Fruit fly (Drosophila melanogaster) S2 (cell line): ENCODE data around the gene Nup154.

Experiments
- CG8478 ChIP-seq: fragments of >200 bp; optimal IDR thresholded peaks from 2 replicates; lab custom pipeline; 2018
- CTCF ChIP-seq, 2 experiments: fragments of >200 bp; optimal IDR thresholded peaks; 2 replicates each; lab custom pipeline; 2018

- no peak for TF ChIP-seq CTCF (optimal IDR thresholded peaks at IDR 0.05; lab: Kevin White, UChicago)
- no peak for TF ChIP-seq CG8478 (lab: Kevin White, UChicago)
Measured at dm6 chr2L:11058111-11058665, 53.6 kb downstream of the Nup154 start.
